Fruit fly (Drosophila melanogaster) whole organism, embryonic: Measurements from ENCODE around the gene CG5326.

Experiments used
- Atf3 ChIP-seq: fragments of 200-800 bp; sonication (Bioruptor generic); optimal IDR thresholded peaks from 3 replicates; lab custom pipeline; 2016; ENCODE audit warnings: missing biosample characterization, missing genetic modification characterization
- CG10209 ChIP-seq: fragments of 200-800 bp; sonication (Bioruptor generic); optimal IDR thresholded peaks from 3 replicates; lab custom pipeline; 2017; ENCODE audit warnings: missing biosample characterization, mild to moderate bottlenecking, missing genetic modification characterization, missing genetic modification reagents
- CG10321 ChIP-seq: fragments of 200-800 bp; sonication (Bioruptor generic); IDR thresholded peaks from 2 replicates; pipeline ENCODE4 v1.3.6; 2022; ENCODE audit warnings: missing biosample characterization, missing genetic modification characterization
- CG10431 ChIP-seq: fragments of 200-800 bp; sonication (Bioruptor generic); optimal IDR thresholded peaks from 3 replicates; lab custom pipeline; 2018; ENCODE audit warnings: missing biosample characterization, mild to moderate bottlenecking, missing genetic modification characterization
- CG11398 ChIP-seq: fragments of 200-800 bp; sonication (Bioruptor generic); optimal IDR thresholded peaks from 2 replicates; lab custom pipeline; 2016; ENCODE audit warnings: missing biosample characterization, missing genetic modification characterization
- CG12219 ChIP-seq: fragments of 200-800 bp; sonication (Bioruptor generic); optimal IDR thresholded peaks from 3 replicates; lab custom pipeline; 2018; ENCODE audit warnings: missing biosample characterization, mild to moderate bottlenecking, missing genetic modification characterization
- CG12744 ChIP-seq: fragments of 200-800 bp; sonication (Bioruptor generic); optimal IDR thresholded peaks from 2 replicates; lab custom pipeline; 2016; ENCODE audit warnings: missing biosample characterization, missing genetic modification characterization
- CG13287 ChIP-seq: fragments of 200-800 bp; sonication (Bioruptor generic); IDR thresholded peaks from 2 replicates; pipeline ENCODE4 v1.3.6; 2022; ENCODE audit warnings: missing biosample characterization, missing genetic modification characterization; ENCODE audit not compliant: partially characterized antibody
- CG13775 ChIP-seq: fragments of 200-800 bp; sonication (Bioruptor generic); optimal IDR thresholded peaks from 3 replicates; lab custom pipeline; 2017; ENCODE audit warnings: missing biosample characterization, mild to moderate bottlenecking, missing genetic modification characterization
- CG1602 ChIP-seq: fragments of 200-800 bp; sonication (Bioruptor generic); optimal IDR thresholded peaks from 3 replicates; lab custom pipeline; 2016; ENCODE audit warnings: missing biosample characterization, missing genetic modification characterization
- CG1603 ChIP-seq: fragments of 200-800 bp; sonication (Bioruptor generic); optimal IDR thresholded peaks from 2 replicates; lab custom pipeline; 2019; ENCODE audit warnings: missing biosample characterization, mild to moderate bottlenecking, missing genetic modification characterization, moderate library complexity
- CG2875 ChIP-seq: fragments of 200-800 bp; sonication (Bioruptor generic); optimal IDR thresholded peaks from 2 replicates; lab custom pipeline; 2017; ENCODE audit warnings: missing biosample characterization, mild to moderate bottlenecking, missing genetic modification characterization, missing genetic modification reagents
- CG32772 ChIP-seq: fragments of 200-800 bp; sonication (Bioruptor generic); IDR thresholded peaks from 2 replicates; pipeline ENCODE4 v1.3.6; 2022; ENCODE audit warnings: missing biosample characterization, missing genetic modification characterization
- CG42726 ChIP-seq: fragments of 200-800 bp; sonication (Bioruptor generic); IDR thresholded peaks from 2 replicates; pipeline ENCODE4 v1.3.6; 2022; ENCODE audit warnings: missing biosample characterization, missing genetic modification characterization; ENCODE audit not compliant: partially characterized antibody
- CG5245 ChIP-seq: fragments of 200-800 bp; sonication (Bioruptor generic); optimal IDR thresholded peaks from 3 replicates; lab custom pipeline; 2016; ENCODE audit warnings: missing biosample characterization, missing genetic modification characterization
- CG6689 ChIP-seq: fragments of 200-800 bp; sonication (Bioruptor generic); IDR thresholded peaks from 2 replicates; pipeline ENCODE4 v1.3.6; 2022; ENCODE audit warnings: missing biosample characterization, missing genetic modification characterization
- CG6791 ChIP-seq: fragments of 200-800 bp; sonication (Bioruptor generic); IDR thresholded peaks from 3 replicates; pipeline ENCODE4 v1.3.6; 2022; ENCODE audit warnings: missing biosample characterization, missing genetic modification characterization; ENCODE audit not compliant: partially characterized antibody
- CG7786 ChIP-seq: fragments of 200-800 bp; sonication (Bioruptor generic); optimal IDR thresholded peaks from 2 replicates; lab custom pipeline; 2016; ENCODE audit warnings: missing biosample characterization, missing genetic modification characterization
- Chrac-16 ChIP-seq: fragments of 200-800 bp; sonication (Bioruptor generic); optimal IDR thresholded peaks from 3 replicates; lab custom pipeline; 2016; ENCODE audit warnings: missing biosample characterization, missing genetic modification characterization
- Dip2 ChIP-seq: fragments of 200-800 bp; sonication (Bioruptor generic); IDR thresholded peaks from 2 replicates; pipeline ENCODE4 v1.3.6; 2022; ENCODE audit warnings: missing biosample characterization, missing genetic modification characterization
- Dll ChIP-seq: fragments of 200-800 bp; sonication (Bioruptor generic); IDR thresholded peaks from 4 replicates; pipeline ENCODE4 v1.3.6; 2022; ENCODE audit warnings: missing biosample characterization, missing genetic modification characterization; ENCODE audit not compliant: partially characterized antibody
- Dp ChIP-seq: fragments of 200-800 bp; sonication (Bioruptor generic); optimal IDR thresholded peaks from 2 replicates; lab custom pipeline; 2018; ENCODE audit warnings: missing biosample characterization, mild to moderate bottlenecking, missing genetic modification characterization, moderate library complexity
- HmgZ ChIP-seq: fragments of 200-800 bp; sonication (Bioruptor generic); optimal IDR thresholded peaks from 2 replicates; lab custom pipeline; 2018; ENCODE audit warnings: missing biosample characterization, mild to moderate bottlenecking, missing genetic modification characterization
- Hr3 ChIP-seq: fragments of 200-800 bp; sonication (Bioruptor generic); optimal IDR thresholded peaks from 3 replicates; lab custom pipeline; 2016; ENCODE audit warnings: missing biosample characterization, missing genetic modification characterization
- Hsf ChIP-seq: fragments of 200-800 bp; sonication (Bioruptor generic); optimal IDR thresholded peaks from 3 replicates; lab custom pipeline; 2016; ENCODE audit warnings: missing biosample characterization, missing genetic modification characterization
- MBD-R2 ChIP-seq: fragments of 200-800 bp; sonication (Bioruptor generic); IDR thresholded peaks from 2 replicates; pipeline ENCODE4 v1.3.6; 2022; ENCODE audit warnings: missing biosample characterization, missing genetic modification characterization
- MESR4 ChIP-seq: fragments of 200-800 bp; sonication (Bioruptor generic); optimal IDR thresholded peaks from 2 replicates; lab custom pipeline; 2018; ENCODE audit warnings: missing biosample characterization, mild to moderate bottlenecking, missing genetic modification characterization, moderate library complexity
- MTF-1 ChIP-seq: fragments of 200-800 bp; sonication (Bioruptor generic); optimal IDR thresholded peaks from 2 replicates; lab custom pipeline; 2018; ENCODE audit warnings: missing biosample characterization, mild to moderate bottlenecking, missing genetic modification characterization, borderline replicate concordance
- Med ChIP-seq: fragments of 200-800 bp; sonication (Bioruptor generic); peaks from one replicate; lab custom pipeline; 2016; ENCODE audit warnings: missing biosample characterization, missing genetic modification characterization, mild to moderate bottlenecking, inconsistent platforms, moderate library complexity
- Side ChIP-seq: fragments of 200-800 bp; sonication (Bioruptor generic); optimal IDR thresholded peaks from 2 replicates; lab custom pipeline; 2016; ENCODE audit warnings: missing biosample characterization, missing genetic modification characterization
- ara ChIP-seq: fragments of 200-800 bp; sonication (Bioruptor generic); IDR thresholded peaks from 2 replicates; pipeline ENCODE4 v1.3.6; 2022; ENCODE audit warnings: missing biosample characterization, missing genetic modification characterization
- bab2 ChIP-seq: fragments of 200-800 bp; sonication (Bioruptor generic); optimal IDR thresholded peaks from 2 replicates; lab custom pipeline; 2016; ENCODE audit warnings: missing biosample characterization, missing genetic modification characterization
- chinmo ChIP-seq: fragments of 200-800 bp; sonication (Bioruptor generic); IDR thresholded peaks from 4 replicates; pipeline ENCODE4 v1.3.6; 2022; ENCODE audit warnings: missing biosample characterization, missing genetic modification characterization; ENCODE audit not compliant: partially characterized antibody
- disco-r ChIP-seq: fragments of 200-800 bp; sonication (Bioruptor generic); optimal IDR thresholded peaks from 2 replicates; lab custom pipeline; 2016; ENCODE audit warnings: missing biosample characterization, missing genetic modification characterization
- fd96Cb ChIP-seq: fragments of 200-800 bp; sonication (Bioruptor generic); optimal IDR thresholded peaks from 2 replicates; lab custom pipeline; 2018; ENCODE audit warnings: missing biosample characterization, mild to moderate bottlenecking, missing genetic modification characterization, moderate library complexity
- grn ChIP-seq: fragments of 200-800 bp; sonication (Bioruptor generic); optimal IDR thresholded peaks from 3 replicates; lab custom pipeline; 2017; ENCODE audit warnings: missing biosample characterization, missing genetic modification characterization
- gro ChIP-seq: fragments of 200-800 bp; sonication (Bioruptor generic); optimal IDR thresholded peaks from 2 replicates; lab custom pipeline; 2016; ENCODE audit warnings: missing biosample characterization, missing genetic modification characterization
- ham ChIP-seq: fragments of 200-800 bp; sonication (Bioruptor generic); IDR thresholded peaks from 2 replicates; pipeline ENCODE4 v1.3.6; 2022; ENCODE audit warnings: missing biosample characterization, missing genetic modification characterization
- hkb ChIP-seq, 2 experiments: fragments of 200-800 bp in 1 of 2; fragments of >200 bp in 1 of 2; sonication (Bioruptor generic) in 1 of 2; IDR thresholded peaks in 1 of 2; optimal IDR thresholded peaks in 1 of 2; 2 replicates each; pipeline versions ENCODE4 v1.3.6 to Lab custom; 2017 to 2022; ENCODE audit warnings: missing biosample characterization in 1 of 2, missing genetic modification characterization in 1 of 2
- inv ChIP-seq: fragments of 200-800 bp; sonication (Bioruptor generic); IDR thresholded peaks from 2 replicates; pipeline ENCODE4 v1.3.6; 2022; ENCODE audit warnings: missing biosample characterization, missing genetic modification characterization; ENCODE audit not compliant: partially characterized antibody
- lmd ChIP-seq: fragments of 200-800 bp; sonication (Bioruptor generic); IDR thresholded peaks from 2 replicates; pipeline ENCODE4 v1.3.6; 2022; ENCODE audit warnings: missing biosample characterization, missing genetic modification characterization
- maf-S ChIP-seq: fragments of 200-800 bp; sonication (Bioruptor generic); optimal IDR thresholded peaks from 2 replicates; lab custom pipeline; 2016; ENCODE audit warnings: missing biosample characterization, missing genetic modification characterization
- mam ChIP-seq: fragments of 200-800 bp; sonication (Bioruptor generic); optimal IDR thresholded peaks from 3 replicates; lab custom pipeline; 2016; ENCODE audit warnings: missing biosample characterization, missing genetic modification characterization
- tin ChIP-seq: fragments of 200-800 bp; sonication (Bioruptor generic); optimal IDR thresholded peaks from 3 replicates; lab custom pipeline; 2016; ENCODE audit warnings: missing biosample characterization, missing genetic modification characterization
- tx ChIP-seq: fragments of 200-800 bp; sonication (Bioruptor generic); optimal IDR thresholded peaks from 2 replicates; lab custom pipeline; 2016; ENCODE audit warnings: missing biosample characterization, missing genetic modification characterization
- vfl ChIP-seq: fragments of 200-800 bp; sonication (Bioruptor generic); optimal IDR thresholded peaks from 2 replicates; lab custom pipeline; 2016; ENCODE audit warnings: missing biosample characterization, missing genetic modification characterization
- vvl ChIP-seq: fragments of 200-800 bp; sonication (Bioruptor generic); IDR thresholded peaks from 2 replicates; pipeline ENCODE4 v1.3.6; 2022; ENCODE audit warnings: missing biosample characterization, missing genetic modification characterization

CG5326 gene

DNA sequence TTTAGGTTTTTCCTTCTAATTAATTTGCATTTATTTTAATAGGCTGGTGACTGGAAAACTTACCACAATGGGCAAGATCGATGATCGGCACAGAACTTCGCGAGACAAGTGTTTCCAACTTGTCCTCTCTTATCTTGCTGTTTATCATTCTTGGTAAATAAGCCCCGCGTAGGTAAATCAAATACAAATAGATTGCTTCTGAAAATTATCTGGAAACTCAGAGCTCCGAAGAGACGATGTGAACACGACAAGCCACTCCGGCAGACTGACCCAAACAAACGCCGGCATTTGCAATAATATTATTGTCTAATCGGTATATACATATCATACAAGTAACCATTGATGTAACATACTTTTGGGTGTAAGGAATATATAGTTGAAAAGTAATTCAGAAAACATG lies 9.4 kb downstream of the CG5326 start, which contains the start of gene CG33099 (continued):
- no peak for TF ChIP-seq CG10321 (GFP tag; lab: Robert Waterston, UW)
- TF ChIP-seq CG11398 (GFP tag; lab: Kevin White, UChicago), result peak; percentile 25
- TF ChIP-seq bab2, result peak; percentile 24
- peak; percentile 47; the same call in 1 of the 2 replicates for TF ChIP-seq vvl (GFP tag; lab: Robert Waterston, UW)
- no peak for TF ChIP-seq vfl
- TF ChIP-seq CG2875 (GFP tag; lab: Kevin White, UChicago), result peak; percentile 33
- TF ChIP-seq Med (GFP tag; lab: Kevin White, UChicago), result peak; percentile 92
- peak; percentile 53 for TF ChIP-seq Side
- TF ChIP-seq CG12744 (GFP tag; lab: Kevin White, UChicago), result peak; percentile 26
- TF ChIP-seq tin (GFP tag; lab: Kevin White, UChicago), result no peak
- no peak for TF ChIP-seq hkb (optimal IDR thresholded peaks at IDR 0.05; lab: Kevin White, UChicago)
- peak; percentile 62; the same call in 1 of the 2 replicates for TF ChIP-seq hkb (GFP tag; IDR thresholded peaks at IDR 0.05; lab: Robert Waterston, UW)
- TF ChIP-seq mam (GFP tag; lab: Kevin White, UChicago), result peak; percentile 14
- TF ChIP-seq CG10209 (GFP tag; lab: Kevin White, UChicago), result peak; percentile 60
- TF ChIP-seq Hr3 (GFP tag; lab: Kevin White, UChicago), result no peak
- TF ChIP-seq maf-S, result peak; percentile 26
- TF ChIP-seq chinmo (GFP tag; lab: Robert Waterston, UW), result peak; percentile 35; the same call in 1 of the 4 replicates

DNA sequence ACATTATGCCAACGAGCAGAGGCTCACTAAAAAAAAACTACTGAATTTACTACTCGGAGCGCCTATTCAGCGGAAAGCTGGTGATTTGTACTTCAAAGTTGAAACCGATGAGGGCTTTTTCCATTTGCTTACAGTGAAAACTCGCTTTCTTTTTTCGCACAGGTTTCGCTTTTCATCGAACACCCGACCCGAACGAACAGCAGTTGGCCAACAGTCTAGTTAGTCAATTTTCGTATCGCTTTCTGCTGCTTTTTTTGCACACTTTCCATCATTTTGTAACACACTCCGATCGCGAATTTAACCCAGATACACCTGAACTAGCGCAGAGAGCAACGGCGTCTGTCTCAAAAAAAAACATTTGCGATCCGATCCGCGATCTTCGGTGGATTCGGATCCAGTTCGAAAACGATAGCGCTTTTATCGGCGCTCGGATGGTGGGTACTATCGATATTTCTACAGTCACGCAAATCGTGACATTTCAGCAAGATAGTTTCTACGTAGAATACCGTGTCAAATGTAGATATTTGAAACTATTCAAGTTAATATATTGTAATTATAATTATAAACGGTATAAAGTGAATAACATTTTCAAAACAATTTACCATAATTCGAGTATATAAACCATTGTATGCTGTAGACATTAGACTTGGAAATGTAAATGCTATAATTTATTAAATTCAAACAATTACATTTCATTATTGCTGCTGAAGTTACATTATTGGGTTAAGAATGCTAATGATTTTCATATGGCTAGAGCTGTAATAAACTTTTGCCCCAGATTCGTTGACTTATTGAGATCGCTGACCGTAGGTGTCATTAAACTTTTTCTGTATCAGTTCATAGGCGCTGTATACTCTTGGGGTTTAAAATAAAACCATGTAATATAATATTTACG lies 11.2 kb downstream of the CG5326 start, which contains the start of gene CG5346:
Gene CG5346, minus strand, starts transcription at position 400 of the 895 bp plus-strand sequence.
- TF ChIP-seq disco-r (GFP tag; lab: Kevin White, UChicago) (no peak), Chrac-16 (GFP tag; lab: Kevin White, UChicago) (no peak), MTF-1 (GFP tag; lab: Kevin White, UChicago) (no peak), mam (GFP tag; lab: Kevin White, UChicago) (no peak), tx (GFP tag; lab: Kevin White, UChicago) (no peak), Dll (GFP tag; lab: Robert Waterston, UW) (peak; percentile 85), CG42726 (GFP tag; lab: Robert Waterston, UW) (peak; percentile 84), fd96Cb (tag; lab: Kevin White, UChicago) (no peak), CG7786 (no peak), CG13287 (GFP tag; lab: Robert Waterston, UW) (peak; percentile 87), inv (peak; percentile 78), CG1603 (peak; percentile 38), ham (no peak), CG5245 (GFP tag; lab: Kevin White, UChicago) (no peak), MESR4 (peak; percentile 14), MBD-R2 (GFP tag; lab: Robert Waterston, UW) (peak; percentile 27), HmgZ (tag; lab: Kevin White, UChicago) (peak; percentile 44), Hsf (GFP tag; lab: Kevin White, UChicago) (no peak), Atf3 (GFP tag; lab: Kevin White, UChicago) (no peak), Dip2 (GFP tag; lab: Robert Waterston, UW) (no peak), Dp (GFP tag; lab: Kevin White, UChicago) (peak; percentile 61), CG13775 (GFP tag; lab: Kevin White, UChicago) (no peak), ara (no peak), CG11398 (GFP tag; lab: Kevin White, UChicago) (no peak), lmd (GFP tag; lab: Robert Waterston, UW) (no peak), gro (GFP tag; lab: Kevin White, UChicago) (peak; percentile 28), CG32772 (GFP tag; lab: Robert Waterston, UW) (peak; percentile 49), CG12219 (GFP tag; lab: Kevin White, UChicago) (no peak), CG6689 (GFP tag; lab: Robert Waterston, UW) (no peak), CG10431 (GFP tag; lab: Kevin White, UChicago) (no peak), CG6791 (peak; percentile 83), CG1602 (GFP tag; lab: Kevin White, UChicago) (no peak), grn (GFP tag; lab: Kevin White, UChicago) (peak; percentile 67)
